Fruit fly (Drosophila melanogaster) whole organism, wandering third instar larva: ENCODE measurements around the gene Ugt37B1.

Experiments
- Abd-B ChIP-seq: fragments of >200 bp; optimal IDR thresholded peaks from 2 replicates; lab custom pipeline; 2017; ENCODE audit warnings: missing biosample characterization, missing genetic modification characterization
- CG32264 ChIP-seq: fragments of 200-800 bp; sonication (Bioruptor generic); optimal IDR thresholded peaks from 2 replicates; lab custom pipeline; 2016; ENCODE audit warnings: missing biosample characterization, missing genetic modification characterization
- CG9705 ChIP-seq: fragments of 200-800 bp; sonication (Bioruptor generic); optimal IDR thresholded peaks from 2 replicates; lab custom pipeline; 2018; ENCODE audit warnings: missing biosample characterization, mild to moderate bottlenecking, missing genetic modification characterization
- Dfd ChIP-seq: fragments of >200 bp; optimal IDR thresholded peaks from 2 replicates; lab custom pipeline; 2017; ENCODE audit warnings: missing biosample characterization, missing genetic modification characterization
- GATAd ChIP-seq: sonication (Bioruptor generic); optimal IDR thresholded peaks from 2 replicates; lab custom pipeline; 2016; ENCODE audit warnings: missing biosample characterization, missing genetic modification characterization
- HLH106 ChIP-seq: fragments of 200-800 bp; optimal IDR thresholded peaks from 3 replicates; lab custom pipeline; 2019; ENCODE audit warnings: missing biosample characterization, mild to moderate bottlenecking, missing genetic modification characterization, moderate library complexity
- Hnf4 ChIP-seq: fragments of 200-800 bp; sonication (Bioruptor generic); optimal IDR thresholded peaks from 2 replicates; lab custom pipeline; 2016; ENCODE audit warnings: missing biosample characterization, mild to moderate bottlenecking, missing genetic modification characterization
- Hr83 ChIP-seq: fragments of 200-300 bp; sonication (Bioruptor generic); optimal IDR thresholded peaks from 2 replicates; lab custom pipeline; 2016; ENCODE audit warnings: missing biosample characterization, mild to moderate bottlenecking, missing genetic modification characterization, moderate library complexity; ENCODE audit not compliant: poor library complexity, severe bottlenecking
- Jra ChIP-seq: sonication (Bioruptor generic); optimal IDR thresholded peaks from 2 replicates; lab custom pipeline; 2016; ENCODE audit warnings: missing biosample characterization, missing genetic modification characterization
- Mio ChIP-seq: sonication (Bioruptor generic); optimal IDR thresholded peaks from 2 replicates; lab custom pipeline; 2016; ENCODE audit warnings: missing biosample characterization, missing genetic modification characterization
- Myc ChIP-seq: fragments of >200 bp; optimal IDR thresholded peaks from 2 replicates; lab custom pipeline; 2017
- N ChIP-seq: fragments of >200 bp; optimal IDR thresholded peaks from 2 replicates; lab custom pipeline; 2018; ENCODE audit warnings: missing biosample characterization, missing external identifiers, missing genetic modification characterization
- OdsH ChIP-seq: fragments of 200-800 bp; sonication (Bioruptor generic); optimal IDR thresholded peaks from 2 replicates; lab custom pipeline; 2016; ENCODE audit warnings: missing biosample characterization, mild to moderate bottlenecking, missing genetic modification characterization
- Rel ChIP-seq, 2 experiments: fragments of 200-800 bp; sonication (Bioruptor generic) in 1 of 2; optimal IDR thresholded peaks; 2 replicates in 1 of 2; 3 replicates in 1 of 2; lab custom pipeline; 2016 to 2019; ENCODE audit warnings: mild to moderate bottlenecking in 2 of 2, missing biosample characterization in 2 of 2, missing genetic modification characterization in 2 of 2, moderate library complexity in 1 of 2
- Sp1 ChIP-seq: fragments of 200-800 bp; sonication (Bioruptor generic); optimal IDR thresholded peaks from 3 replicates; lab custom pipeline; 2019; ENCODE audit warnings: missing biosample characterization, mild to moderate bottlenecking, missing genetic modification characterization, moderate library complexity
- Vsx2 ChIP-seq: fragments of 200-300, 225-300 bp; sonication (Bioruptor generic); optimal IDR thresholded peaks from 2 replicates; lab custom pipeline; 2018; ENCODE audit warnings: missing biosample characterization, missing genetic modification characterization; ENCODE audit not compliant: partially characterized antibody
- br ChIP-seq: fragments of 200-800 bp; sonication (Bioruptor generic); optimal IDR thresholded peaks from 2 replicates; lab custom pipeline; 2016; ENCODE audit warnings: missing biosample characterization, missing genetic modification characterization
- brk ChIP-seq: fragments of 200-800 bp; sonication (Bioruptor generic); optimal IDR thresholded peaks from 2 replicates; lab custom pipeline; 2016; ENCODE audit warnings: missing biosample characterization, mild to moderate bottlenecking, missing genetic modification characterization
- dl ChIP-seq, 2 experiments: fragments of 175-275, 200-275 bp in 1 of 2; fragments of 200-275 bp in 1 of 2; sonication (Bioruptor generic); optimal IDR thresholded peaks; lab custom pipeline; 2018; ENCODE audit warnings: mild to moderate bottlenecking in 2 of 2, missing biosample characterization in 2 of 2, missing genetic modification characterization in 2 of 2, moderate library complexity in 2 of 2; ENCODE audit not compliant: partially characterized antibody in 2 of 2, insufficient read depth in 1 of 2
- dmrt93B ChIP-seq: fragments of 200-800 bp; sonication (Bioruptor generic); optimal IDR thresholded peaks from 2 replicates; lab custom pipeline; 2018; ENCODE audit warnings: missing biosample characterization, mild to moderate bottlenecking, missing genetic modification characterization
- ey ChIP-seq: fragments of 200-800 bp; sonication (Bioruptor generic); optimal IDR thresholded peaks from 2 replicates; lab custom pipeline; 2016; ENCODE audit warnings: missing biosample characterization, missing genetic modification characterization
- foxo ChIP-seq, 2 experiments: fragments of 200-800 bp; sonication (Bioruptor generic); optimal IDR thresholded peaks; 2 replicates in 1 of 2; 3 replicates in 1 of 2; lab custom pipeline; 2016 to 2017; ENCODE audit warnings: missing biosample characterization in 2 of 2, missing genetic modification characterization in 2 of 2
- fru ChIP-seq: fragments of 200-800 bp; sonication (Bioruptor generic); optimal IDR thresholded peaks from 3 replicates; lab custom pipeline; 2016; ENCODE audit warnings: missing biosample characterization, mild to moderate bottlenecking, missing genetic modification characterization
- h ChIP-seq: fragments of 200-800 bp; sonication (Bioruptor generic); optimal IDR thresholded peaks from 3 replicates; lab custom pipeline; 2016; ENCODE audit warnings: missing biosample characterization, mild to moderate bottlenecking, missing genetic modification characterization
- jim ChIP-seq: fragments of 175-275, 200-325 bp; sonication (Bioruptor generic); optimal IDR thresholded peaks from 2 replicates; lab custom pipeline; 2016; ENCODE audit warnings: missing biosample characterization, mild to moderate bottlenecking, missing genetic modification characterization
- lola ChIP-seq: fragments of >200 bp; optimal IDR thresholded peaks from 2 replicates; lab custom pipeline; 2017; ENCODE audit warnings: missing biosample characterization, missing genetic modification characterization
- pan ChIP-seq: fragments of >200 bp; optimal IDR thresholded peaks from 2 replicates; lab custom pipeline; 2017
- psq ChIP-seq: fragments of 200-800 bp; sonication (Bioruptor generic); optimal IDR thresholded peaks from 3 replicates; lab custom pipeline; 2017; ENCODE audit warnings: missing biosample characterization, mild to moderate bottlenecking, missing genetic modification characterization, moderate library complexity
- rgr ChIP-seq: fragments of 200-800 bp; sonication (Bioruptor generic); optimal IDR thresholded peaks from 3 replicates; lab custom pipeline; 2016; ENCODE audit warnings: missing biosample characterization, mild to moderate bottlenecking, missing genetic modification characterization
- sage ChIP-seq: fragments of 200-800 bp; sonication (Bioruptor generic); optimal IDR thresholded peaks from 2 replicates; lab custom pipeline; 2016; ENCODE audit warnings: missing biosample characterization, mild to moderate bottlenecking, missing genetic modification characterization
- sv ChIP-seq: fragments of 200-800 bp; sonication (Bioruptor generic); optimal IDR thresholded peaks from 3 replicates; lab custom pipeline; 2016; ENCODE audit warnings: missing biosample characterization, missing genetic modification characterization
- tai ChIP-seq: sonication (Bioruptor generic); optimal IDR thresholded peaks from 2 replicates; lab custom pipeline; 2016; ENCODE audit warnings: missing biosample characterization, missing genetic modification characterization
- usp ChIP-seq: fragments of >200 bp; optimal IDR thresholded peaks from 2 replicates; lab custom pipeline; 2017; ENCODE audit warnings: missing biosample characterization, missing genetic modification characterization

Gene Ugt37B1

DNA sequence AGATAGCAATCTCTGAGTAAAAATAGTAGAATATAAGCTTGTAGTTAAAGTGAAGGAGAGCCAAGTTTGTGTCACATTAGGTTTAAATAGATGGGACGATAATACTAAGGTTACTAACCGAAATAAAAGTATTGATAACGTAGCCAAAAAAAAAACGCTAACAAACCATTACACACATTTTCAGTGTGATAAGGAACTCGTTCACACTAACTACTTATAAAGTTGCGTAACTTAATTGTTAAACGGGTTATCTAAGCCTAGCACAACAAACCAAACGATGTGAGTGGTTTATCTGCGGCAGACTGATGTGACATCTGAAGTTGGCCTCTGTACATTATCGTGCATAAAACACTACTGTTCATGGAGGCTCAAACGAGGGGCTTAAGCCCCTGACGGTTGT lies 646 bp upstream of the Ugt37B1 start:
- TF ChIP-seq Mio (GFP tag; lab: Kevin White, UChicago) (no peak), Hnf4 (GFP tag; lab: Kevin White, UChicago) (no peak), br (GFP tag; lab: Kevin White, UChicago) (no peak), Abd-B (no peak), Myc (lab: Kevin White, UChicago) (no peak), Jra (GFP tag; lab: Kevin White, UChicago) (no peak), OdsH (GFP tag; lab: Kevin White, UChicago) (no peak), N (GFP tag; lab: Kevin White, UChicago) (no peak), CG9705 (no peak)

DNA sequence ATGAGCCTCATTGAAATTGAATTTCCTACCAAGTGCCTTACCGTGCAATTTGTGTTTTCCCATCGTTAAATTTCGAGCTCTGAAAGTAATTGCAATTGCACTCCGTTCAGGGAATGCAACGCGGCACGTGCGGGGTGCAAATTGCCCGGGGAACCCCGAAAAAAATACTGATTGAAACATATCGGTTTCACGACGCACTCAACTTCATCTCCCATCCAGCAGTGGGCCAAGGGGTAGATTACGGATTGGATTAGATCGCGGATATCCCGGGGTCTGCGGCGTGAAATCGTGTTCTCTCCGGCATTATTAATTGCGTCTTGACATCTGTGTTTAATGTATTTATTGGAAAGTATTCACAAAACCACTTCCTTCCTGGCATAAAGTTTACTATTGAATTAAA lies 3.7 kb downstream of the Ugt37B1 start:
- TF ChIP-seq dl (GFP tag; optimal IDR thresholded peaks at IDR 0.05; lab: Kevin White, UChicago; ENCODE audit: insufficient read depth in 1 of 2, partially characterized antibody in 2 of 2): no peak

DNA sequence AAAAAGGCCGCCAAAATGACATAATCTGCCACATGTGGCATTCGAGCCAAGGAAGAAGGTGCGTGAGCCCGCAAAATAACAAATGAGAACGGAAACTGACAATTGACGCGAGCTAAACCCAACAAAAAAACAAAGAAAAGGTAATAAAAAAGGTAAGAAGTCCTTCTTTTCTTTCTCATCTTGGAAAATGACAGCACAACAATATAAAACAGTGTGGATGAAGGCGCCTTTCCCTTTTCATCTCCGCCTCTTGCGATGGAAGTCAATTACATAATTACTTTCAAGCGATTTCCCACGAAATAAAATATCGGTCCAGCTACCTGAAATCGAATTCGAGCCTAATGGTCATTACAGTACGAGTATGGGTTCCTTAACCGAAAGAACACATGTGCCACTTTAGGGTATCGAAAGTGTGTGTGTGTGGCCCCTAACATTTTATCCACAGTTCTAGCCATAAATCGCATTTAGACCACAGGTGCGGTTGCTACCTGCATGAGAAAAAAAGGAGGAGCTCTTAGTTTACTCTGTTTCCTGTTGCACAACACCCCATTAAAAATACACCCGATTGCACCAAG lies 4.4 kb downstream of the Ugt37B1 start:
- TF ChIP-seq Hnf4 (GFP tag; lab: Kevin White, UChicago) (no peak), dmrt93B (no peak), sage (GFP tag; lab: Kevin White, UChicago) (no peak), Abd-B (no peak), Vsx2 (GFP tag; lab: Kevin White, UChicago) (no peak), br (GFP tag; lab: Kevin White, UChicago) (no peak), OdsH (GFP tag; lab: Kevin White, UChicago) (no peak), foxo (GFP tag; optimal IDR thresholded peaks at IDR 0.05; lab: Kevin White, UChicago) (no peak), jim (GFP tag; lab: Kevin White, UChicago) (no peak), rgr (no peak)
- TF ChIP-seq, all 38 proteins: peak for 0

DNA sequence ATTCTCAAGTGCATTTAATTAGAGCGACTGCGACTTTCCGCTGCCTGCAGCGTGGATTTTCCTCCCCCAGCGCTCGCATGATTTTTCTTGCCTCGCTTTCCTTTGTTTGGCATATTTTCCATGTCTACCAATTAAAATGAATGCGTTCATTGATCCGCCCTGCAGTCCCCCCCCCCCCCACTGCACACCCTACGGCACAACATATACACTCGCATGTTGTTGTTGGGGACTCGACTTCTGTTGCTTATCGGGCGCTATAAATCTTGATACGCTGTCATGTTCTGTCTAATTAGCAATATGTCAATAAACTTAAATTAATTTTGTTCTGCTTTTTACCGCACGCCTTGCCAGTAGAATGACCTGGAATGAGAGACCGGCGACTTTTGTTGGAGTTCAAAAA lies 11.6 kb downstream of the Ugt37B1 start:
- no peak for TF ChIP-seq pan (lab: Kevin White, UChicago)
- TF ChIP-seq Dfd (GFP tag; lab: Kevin White, UChicago): peak; percentile 67
- TF ChIP-seq, all 38 proteins: peak for 1

DNA sequence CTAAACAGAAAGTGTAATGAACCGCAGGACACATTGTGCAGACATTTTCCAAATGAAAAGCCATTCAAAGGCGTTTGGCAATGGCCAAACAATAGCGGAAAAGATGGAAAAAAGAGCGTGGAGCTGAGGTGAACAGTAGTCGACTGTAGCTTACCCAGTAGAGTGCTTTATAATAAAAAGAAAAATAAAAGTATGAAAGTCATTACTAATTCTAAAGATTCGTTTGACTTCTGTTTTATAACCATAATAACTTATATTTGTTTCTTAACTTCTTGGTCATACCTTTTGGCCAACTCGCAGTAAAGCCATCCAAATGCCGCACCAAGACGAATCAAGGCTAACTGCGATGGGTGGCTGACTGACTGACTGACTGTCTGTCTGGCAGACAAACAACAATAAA lies 14.4 kb downstream of the Ugt37B1 start:
- TF ChIP-seq Vsx2 (GFP tag; lab: Kevin White, UChicago) (no peak), fru (GFP tag; lab: Kevin White, UChicago) (no peak), h (GFP tag; lab: Kevin White, UChicago) (no peak), usp (no peak), Mio (GFP tag; lab: Kevin White, UChicago) (no peak), HLH106 (tag; lab: Kevin White, UChicago) (no peak), CG32264 (no peak), brk (GFP tag; lab: Kevin White, UChicago) (no peak), Hr83 (no peak), Abd-B (no peak), psq (GFP tag; lab: Kevin White, UChicago) (no peak), Dfd (GFP tag; lab: Kevin White, UChicago) (no peak), jim (GFP tag; lab: Kevin White, UChicago) (no peak), sv (GFP tag; lab: Kevin White, UChicago) (no peak), OdsH (GFP tag; lab: Kevin White, UChicago) (no peak), Rel (GFP tag; optimal IDR thresholded peaks at IDR 0.05; lab: Kevin White, UChicago) (no peak), Rel (tag; optimal IDR thresholded peaks at IDR 0.05; lab: Kevin White, UChicago) (no peak), CG9705 (no peak), Myc (lab: Kevin White, UChicago) (no peak), GATAd (GFP tag; lab: Kevin White, UChicago) (no peak), ey (no peak)

DNA sequence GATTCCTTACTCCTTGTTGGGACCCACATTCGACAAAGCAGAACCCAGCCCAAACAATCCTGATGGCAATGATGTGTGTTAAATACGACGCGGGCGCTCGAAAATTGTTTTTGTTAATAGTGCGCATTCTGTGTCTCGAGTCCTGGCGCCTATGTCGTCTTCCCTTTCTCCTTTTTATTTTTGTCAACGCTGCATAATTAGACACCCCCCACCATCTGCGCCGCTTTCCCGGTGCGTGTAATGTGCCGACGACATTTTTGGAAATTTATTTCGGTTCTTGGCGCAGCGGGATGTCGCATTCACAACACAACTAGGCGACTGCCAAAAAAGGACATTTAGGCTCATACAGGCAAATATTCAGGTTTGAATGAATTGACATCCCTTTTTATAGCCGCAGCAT lies 16.2 kb downstream of the Ugt37B1 start:
- TF ChIP-seq CG9705 (no peak), psq (GFP tag; lab: Kevin White, UChicago) (no peak), tai (no peak), Jra (GFP tag; lab: Kevin White, UChicago) (no peak), OdsH (GFP tag; lab: Kevin White, UChicago) (no peak), usp (no peak), sv (GFP tag; lab: Kevin White, UChicago) (no peak), Hr83 (no peak), Rel (GFP tag; optimal IDR thresholded peaks at IDR 0.05; lab: Kevin White, UChicago) (no peak), Rel (tag; optimal IDR thresholded peaks at IDR 0.05; lab: Kevin White, UChicago) (no peak), h (GFP tag; lab: Kevin White, UChicago) (no peak), Abd-B (no peak), rgr (no peak), Mio (GFP tag; lab: Kevin White, UChicago) (no peak), Hnf4 (GFP tag; lab: Kevin White, UChicago) (no peak), sage (GFP tag; lab: Kevin White, UChicago) (no peak), lola (GFP tag; lab: Kevin White, UChicago) (no peak), N (GFP tag; lab: Kevin White, UChicago) (no peak), Sp1 (GFP tag; lab: Kevin White, UChicago) (no peak), fru (GFP tag; lab: Kevin White, UChicago) (no peak)
- TF ChIP-seq, all 38 proteins: peak for 0
